Worm (Caenorhabditis elegans) whole organism, L2 larva: ENCODE measurements around the gene actl-1.

Experiments used
- C34F6.9 ChIP-seq: fragments of 150-350 bp; optimal IDR thresholded peaks from 2 replicates; lab custom pipeline; 2014; ENCODE audit warnings: missing biosample characterization, missing genetic modification characterization
- F13H6.1 ChIP-seq: sonication (generic microtip); optimal IDR thresholded peaks from 2 replicates; lab custom pipeline; 2016; ENCODE audit warnings: missing genetic modification characterization, missing compliant biosample characterization
- R02D3.7 ChIP-seq: fragments of 150-350 bp; optimal IDR thresholded peaks from 2 replicates; lab custom pipeline; 2014; ENCODE audit warnings: missing biosample characterization, missing genetic modification characterization
- Y55F3AM.14 ChIP-seq: fragments of 200-800 bp; sonication (Bioruptor generic); optimal IDR thresholded peaks from 2 replicates; lab custom pipeline; 2018; ENCODE audit warnings: mild to moderate bottlenecking, missing genetic modification characterization, missing compliant biosample characterization
- ZK546.5 ChIP-seq: sonication (generic microtip); optimal IDR thresholded peaks from 2 replicates; lab custom pipeline; 2017; ENCODE audit warnings: missing biosample characterization, missing genetic modification characterization
- blmp-1 ChIP-seq: sonication (generic microtip); optimal IDR thresholded peaks from 2 replicates; lab custom pipeline; 2017; ENCODE audit warnings: missing genetic modification characterization, mild to moderate bottlenecking, missing compliant biosample characterization, antibody characterized with exemption, moderate library complexity; ENCODE audit not compliant: insufficient read depth
- crh-2 ChIP-seq: sonication (generic microtip); optimal IDR thresholded peaks from 2 replicates; lab custom pipeline; 2017; ENCODE audit warnings: missing biosample characterization, missing genetic modification characterization
- dmd-4 ChIP-seq: sonication (generic microtip); optimal IDR thresholded peaks from 2 replicates; lab custom pipeline; 2017; ENCODE audit warnings: missing biosample characterization, missing genetic modification characterization
- fos-1 ChIP-seq: fragments of 150-350 bp; optimal IDR thresholded peaks from 2 replicates; lab custom pipeline; 2014; ENCODE audit warnings: missing biosample characterization, missing genetic modification characterization
- gmeb-1 ChIP-seq: fragments of 150-350 bp; optimal IDR thresholded peaks from 2 replicates; lab custom pipeline; 2014; ENCODE audit warnings: missing biosample characterization, missing genetic modification characterization
- lin-11 ChIP-seq: fragments of 150-350 bp; sonication (generic microtip); optimal IDR thresholded peaks from 2 replicates; lab custom pipeline; 2014; ENCODE audit warnings: missing biosample characterization, missing genetic modification characterization, inconsistent platforms, mixed read lengths
- lin-13 ChIP-seq: fragments of 150-350 bp; optimal IDR thresholded peaks from 2 replicates; lab custom pipeline; 2014; ENCODE audit warnings: missing biosample characterization, missing genetic modification reagents, missing genetic modification characterization
- lsy-2 ChIP-seq, 2 experiments: fragments of 150-350 bp in 1 of 2; sonication (generic microtip) in 1 of 2; optimal IDR thresholded peaks; 2 replicates each; lab custom pipeline; 2014 to 2017; ENCODE audit warnings: missing biosample characterization in 2 of 2, missing genetic modification characterization in 2 of 2
- mbf-1 ChIP-seq: sonication (generic microtip); optimal IDR thresholded peaks from 2 replicates; lab custom pipeline; 2017; ENCODE audit warnings: missing biosample characterization, missing genetic modification characterization
- nhr-11 ChIP-seq: fragments of 150-350 bp; optimal IDR thresholded peaks from 2 replicates; lab custom pipeline; 2014; ENCODE audit warnings: missing biosample characterization, missing genetic modification characterization
- nhr-129 ChIP-seq: fragments of 150-350 bp; optimal IDR thresholded peaks from 2 replicates; lab custom pipeline; 2014; ENCODE audit warnings: missing biosample characterization, missing genetic modification characterization
- nhr-23 ChIP-seq: fragments of 150-350 bp; optimal IDR thresholded peaks from 2 replicates; lab custom pipeline; 2014; ENCODE audit warnings: missing biosample characterization, missing genetic modification reagents, missing genetic modification characterization
- nhr-237 ChIP-seq: fragments of 150-350 bp; optimal IDR thresholded peaks from 2 replicates; lab custom pipeline; 2014; ENCODE audit warnings: missing biosample characterization, missing genetic modification characterization
- nhr-6 ChIP-seq: fragments of 150-350 bp; optimal IDR thresholded peaks from 2 replicates; lab custom pipeline; 2014; ENCODE audit warnings: missing biosample characterization, missing genetic modification characterization
- nhr-77 ChIP-seq: fragments of 150-350 bp; optimal IDR thresholded peaks from 2 replicates; lab custom pipeline; 2014; ENCODE audit warnings: missing biosample characterization, missing genetic modification characterization
- sma-9 ChIP-seq, 2 experiments: fragments of 150-350 bp in 1 of 2; sonication (generic microtip) in 1 of 2; optimal IDR thresholded peaks; 2 replicates each; lab custom pipeline; 2014 to 2016; ENCODE audit warnings: missing genetic modification characterization in 2 of 2, mild to moderate bottlenecking in 1 of 2, missing biosample characterization in 1 of 2, missing compliant biosample characterization in 1 of 2, missing genetic modification reagents in 1 of 2, moderate library complexity in 1 of 2
- unc-55 ChIP-seq: fragments of 150-350 bp; sonication (generic microtip); optimal IDR thresholded peaks from 3 replicates; lab custom pipeline; 2014; ENCODE audit warnings: missing biosample characterization, missing genetic modification reagents, missing genetic modification characterization
- unc-62 ChIP-seq: fragments of 150-350 bp; optimal IDR thresholded peaks from 2 replicates; lab custom pipeline; 2014; ENCODE audit warnings: missing biosample characterization, missing genetic modification reagents, missing genetic modification characterization
- zag-1 ChIP-seq: fragments of 150-350 bp; optimal IDR thresholded peaks from 2 replicates; lab custom pipeline; 2014; ENCODE audit warnings: missing biosample characterization, missing genetic modification characterization
- ztf-11 ChIP-seq: sonication (generic microtip); optimal IDR thresholded peaks from 2 replicates; lab custom pipeline; 2017; ENCODE audit warnings: missing biosample characterization, missing genetic modification characterization

Gene actl-1

DNA sequence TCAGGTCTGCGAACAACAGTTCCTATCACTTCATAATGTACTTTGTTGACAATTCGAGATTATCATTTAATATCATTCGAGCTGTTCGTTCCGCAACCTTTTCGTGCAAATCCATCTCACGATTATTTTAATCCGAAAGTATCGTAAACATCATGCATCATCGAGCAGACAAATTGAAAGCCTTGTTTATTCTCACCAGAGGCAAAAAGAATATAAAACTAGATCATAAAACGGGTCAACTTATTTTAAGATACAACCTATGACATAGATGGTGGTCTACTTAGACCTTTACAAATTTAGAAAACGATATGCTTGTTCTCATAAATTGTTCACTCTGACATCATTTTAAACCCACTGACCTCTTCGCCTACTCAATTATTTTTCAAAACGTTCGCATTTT, 33.4 kb upstream of the actl-1 start:
- TF ChIP-seq ZK546.5 (tag; lab: Kevin White, UChicago) (no peak), fos-1 (tag; lab: Kevin White, UChicago) (peak; percentile 1)

DNA sequence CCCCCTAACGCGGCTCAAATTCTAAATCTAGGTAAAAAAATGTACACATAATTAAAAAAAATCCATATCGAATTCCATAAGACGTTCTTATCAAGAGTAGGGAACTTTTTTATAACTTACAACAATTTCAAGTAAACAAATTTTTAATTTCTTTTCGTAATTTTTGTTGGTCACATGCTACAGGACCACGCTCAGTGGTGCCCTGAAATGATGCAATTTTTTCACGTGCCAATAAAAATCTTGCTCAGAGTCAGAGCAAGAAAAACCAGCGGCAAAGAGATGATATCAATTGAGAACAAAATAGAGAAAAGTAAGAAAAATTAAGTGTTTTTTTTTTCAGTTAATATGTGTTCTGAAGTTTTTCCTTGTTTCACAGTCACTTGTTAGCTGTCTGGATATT, 32.3 kb upstream of the actl-1 start:
- no peak for TF ChIP-seq nhr-237 (tag; lab: Kevin White, UChicago)
- TF ChIP-seq R02D3.7 (tag; lab: Kevin White, UChicago) = no peak
- TF ChIP-seq nhr-129 = peak; percentile 96
- TF ChIP-seq lsy-2 (tag; optimal IDR thresholded peaks at IDR 0.05; lab: Kevin White, UChicago) = peak in 1 of 2 experiments; percentile 16

DNA sequence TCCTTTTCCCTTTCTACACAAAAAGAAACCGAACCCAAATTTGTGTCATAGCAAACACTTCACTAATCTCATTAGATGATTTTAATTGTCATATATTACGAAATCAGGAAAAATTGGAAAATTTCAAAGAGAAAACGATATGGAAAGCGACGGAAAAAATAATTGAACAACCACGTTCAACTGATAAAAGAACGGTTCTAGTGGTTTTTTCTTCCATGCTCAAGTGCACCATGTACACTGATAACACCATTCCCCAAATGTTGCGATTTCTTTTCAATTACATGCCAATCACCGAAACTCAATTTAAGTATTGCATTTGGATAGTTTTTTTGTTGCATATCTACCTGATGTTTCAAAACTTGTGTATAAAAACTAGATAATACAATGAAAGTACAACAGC, 31.0 kb upstream of the actl-1 start:
- TF ChIP-seq fos-1 (tag; lab: Kevin White, UChicago) = peak; percentile 62
- TF ChIP-seq lin-11 (tag; lab: Kevin White, UChicago) = no peak

DNA sequence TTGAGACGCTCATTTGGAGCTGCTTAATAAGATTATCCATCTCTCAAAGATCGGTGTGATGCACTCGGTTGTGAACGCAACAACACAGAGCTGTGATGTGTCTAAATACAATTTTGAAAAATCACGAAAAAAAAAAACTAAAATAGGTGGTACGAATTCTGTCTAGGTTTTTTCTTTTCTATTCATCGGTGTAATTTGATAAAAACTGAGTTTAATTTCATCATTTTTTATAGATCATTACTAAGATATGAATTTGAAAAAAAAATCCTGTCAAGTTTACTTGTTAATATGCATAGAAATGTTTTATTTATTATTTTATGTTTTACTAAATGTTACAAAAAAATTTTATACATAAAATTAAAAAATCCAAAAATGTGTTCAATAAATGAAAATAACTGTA, 30.4 kb upstream of the actl-1 start, which contains the start of gene ceh-60:
ceh-60 (minus strand) TSS at position 101 of the 400 bp plus-strand sequence.
- no peak for TF ChIP-seq lin-13 (GFP tag; lab: Kevin White, UChicago)
- TF ChIP-seq ztf-11 = no peak
- no peak for TF ChIP-seq nhr-6 (tag; lab: Kevin White, UChicago)
- no peak for TF ChIP-seq zag-1 (tag; lab: Kevin White, UChicago)
- TF ChIP-seq C34F6.9 (tag; lab: Kevin White, UChicago) = no peak
- no peak for TF ChIP-seq fos-1 (tag; lab: Kevin White, UChicago)
- no peak for TF ChIP-seq unc-55 (GFP tag; lab: Kevin White, UChicago)
- TF ChIP-seq unc-62 (GFP tag; lab: Kevin White, UChicago) = no peak

DNA sequence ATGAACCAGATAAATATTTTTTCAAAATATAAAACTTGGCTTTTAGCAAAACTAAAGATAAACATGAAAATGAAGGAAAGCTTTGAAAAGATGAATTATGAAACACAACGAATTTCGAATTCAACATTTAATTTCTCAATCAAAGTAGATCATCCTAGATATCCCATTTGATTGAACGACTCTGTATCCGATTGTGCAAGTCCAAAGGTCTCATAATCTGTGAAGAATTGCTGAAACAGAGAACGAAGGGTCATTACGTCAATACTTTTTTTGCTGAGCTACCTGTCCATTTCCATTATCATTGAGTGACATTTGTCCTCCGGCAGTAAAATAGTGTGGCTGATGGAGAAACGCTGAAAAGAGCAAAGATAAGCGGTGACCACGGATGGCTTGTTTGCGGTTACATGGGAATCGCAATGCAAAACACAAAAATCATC, 23.0 kb upstream of the actl-1 start:
- TF ChIP-seq lin-13 (GFP tag; lab: Kevin White, UChicago) = no peak
- no peak for TF ChIP-seq nhr-23
- TF ChIP-seq crh-2 = peak; percentile 22
- TF ChIP-seq nhr-129 = no peak
- TF ChIP-seq sma-9 (GFP tag; optimal IDR thresholded peaks at IDR 0.05; lab: Kevin White, UChicago) = peak; percentile 30
- TF ChIP-seq sma-9 (tag; optimal IDR thresholded peaks at IDR 0.05; lab: Kevin White, UChicago) = no peak
- TF ChIP-seq mbf-1 (tag; lab: Kevin White, UChicago) = no peak
- TF ChIP-seq Y55F3AM.14 = no peak
- peak; percentile 41 for TF ChIP-seq gmeb-1 (tag; lab: Kevin White, UChicago)
- TF ChIP-seq fos-1 (tag; lab: Kevin White, UChicago) = peak; percentile 37
- TF ChIP-seq F13H6.1 (tag; lab: Kevin White, UChicago) = peak; percentile 49

DNA sequence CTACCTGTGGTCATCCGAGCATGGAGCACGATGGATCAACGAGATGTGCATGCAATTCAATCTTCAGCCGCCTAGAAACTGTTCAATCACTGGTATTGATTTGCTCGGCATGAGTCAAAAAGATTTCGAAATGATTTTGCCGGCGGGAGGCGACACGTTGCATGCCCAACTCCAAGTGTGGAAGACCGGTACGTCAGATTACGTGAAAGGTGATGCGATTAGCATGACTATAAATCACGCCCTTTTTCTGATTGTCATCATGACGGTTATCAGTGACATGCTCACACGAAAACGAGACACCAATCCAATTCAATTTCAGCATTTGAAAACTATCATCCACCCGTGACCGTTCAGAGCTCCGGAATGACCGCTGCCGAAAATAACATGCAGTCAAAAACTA, 21.0 kb upstream of the actl-1 start:
- TF ChIP-seq sma-9 (GFP tag; optimal IDR thresholded peaks at IDR 0.05; lab: Kevin White, UChicago) (no peak), sma-9 (tag; optimal IDR thresholded peaks at IDR 0.05; lab: Kevin White, UChicago) (no peak), crh-2 (peak; percentile 16), lin-13 (GFP tag; lab: Kevin White, UChicago) (no peak), nhr-11 (tag; lab: Kevin White, UChicago) (no peak), gmeb-1 (tag; lab: Kevin White, UChicago) (peak; percentile 19), F13H6.1 (tag; lab: Kevin White, UChicago) (peak; percentile 18), Y55F3AM.14 (no peak)

DNA sequence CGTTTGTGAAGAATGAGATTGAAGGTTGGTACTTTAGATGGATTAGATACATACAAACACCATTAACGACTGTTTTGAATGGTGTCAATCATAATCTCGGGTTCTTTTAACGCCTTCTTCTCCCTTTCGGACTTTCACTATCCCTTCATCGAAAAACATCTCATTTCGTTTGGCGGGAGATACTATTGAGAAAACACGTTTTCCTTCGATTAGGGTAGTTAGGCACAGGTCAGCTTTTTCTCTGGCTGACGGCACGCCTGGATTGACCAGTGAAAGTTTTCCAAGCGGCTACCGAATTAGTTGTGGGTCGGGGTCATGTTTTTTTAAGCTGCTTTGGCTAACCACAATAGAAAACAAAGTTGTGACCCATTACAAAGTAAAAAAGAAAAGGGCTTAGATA, 20.3 kb upstream of the actl-1 start:
- peak; percentile 27 for TF ChIP-seq blmp-1
- TF ChIP-seq zag-1 (tag; lab: Kevin White, UChicago) = no peak
- TF ChIP-seq nhr-77 (tag; lab: Kevin White, UChicago) = no peak
- TF ChIP-seq, all 48 proteins: peak for 1

DNA sequence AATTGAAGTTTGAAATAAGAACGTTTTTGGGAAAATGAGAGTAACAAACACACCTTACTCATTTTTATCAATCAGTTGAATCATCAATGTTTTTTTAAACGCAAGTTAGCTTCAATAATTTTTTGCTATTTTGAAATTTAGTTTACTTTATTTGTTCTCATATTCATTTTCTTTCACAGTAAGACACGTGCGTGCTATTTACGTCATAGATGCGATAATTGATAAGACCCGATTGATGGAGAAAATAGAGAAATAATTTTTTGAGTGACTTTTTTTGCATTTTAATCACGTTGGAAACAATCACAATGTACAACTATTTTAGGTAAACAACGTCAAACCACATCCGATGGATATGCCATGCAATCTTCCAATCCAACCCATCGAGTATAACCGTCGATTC, 19.8 kb upstream of the actl-1 start:
- peak; percentile 29 for TF ChIP-seq fos-1 (tag; lab: Kevin White, UChicago)
- TF ChIP-seq dmd-4 (tag; lab: Kevin White, UChicago) = no peak
- peak; percentile 36 for TF ChIP-seq crh-2
